Worm (Caenorhabditis elegans): ENCODE data around the gene K08D10.14.
"Not testable (repeated sequence)": the region's sequence is repeated elsewhere in the genome, so short reads cannot be mapped to it uniquely, and the experiment has no call there.

K08D10.14 gene

DNA sequence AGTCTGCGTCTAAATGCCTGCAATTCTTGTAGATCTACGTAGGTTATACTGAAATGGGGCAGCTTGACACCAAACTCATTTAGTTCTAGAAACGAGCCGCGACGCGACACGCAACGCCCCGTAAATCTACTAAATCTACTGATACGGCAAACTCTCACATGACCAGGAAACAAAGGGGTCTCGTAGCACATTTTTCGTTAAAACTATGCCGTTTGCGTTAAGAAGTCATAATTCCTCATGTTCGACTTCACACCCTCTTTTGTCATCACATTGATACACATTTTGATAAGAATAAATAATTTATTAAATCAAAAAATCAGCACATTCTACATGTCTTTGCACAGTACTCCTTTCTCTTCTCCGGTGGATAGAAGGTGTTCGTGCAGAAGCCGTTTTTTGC, 33.7 kb upstream of the K08D10.14 start:
- no peak for TF ChIP-seq lin-13 (GFP tag; optimal IDR thresholded peaks at IDR 0.05)
- no peak for TF ChIP-seq Y55F3AM.14 (GFP tag; optimal IDR thresholded peaks at IDR 0.05)
- TF ChIP-seq alr-1 (tag; optimal IDR thresholded peaks at IDR 0.05), result no peak
- TF ChIP-seq unc-62 (GFP tag; optimal IDR thresholded peaks at IDR 0.05), result no peak
- TF ChIP-seq elt-1 (tag; optimal IDR thresholded peaks at IDR 0.05), result no peak
- no peak for TF ChIP-seq sma-9 (GFP tag; optimal IDR thresholded peaks at IDR 0.05)
- no peak for TF ChIP-seq sma-9 (tag; optimal IDR thresholded peaks at IDR 0.05)

DNA sequence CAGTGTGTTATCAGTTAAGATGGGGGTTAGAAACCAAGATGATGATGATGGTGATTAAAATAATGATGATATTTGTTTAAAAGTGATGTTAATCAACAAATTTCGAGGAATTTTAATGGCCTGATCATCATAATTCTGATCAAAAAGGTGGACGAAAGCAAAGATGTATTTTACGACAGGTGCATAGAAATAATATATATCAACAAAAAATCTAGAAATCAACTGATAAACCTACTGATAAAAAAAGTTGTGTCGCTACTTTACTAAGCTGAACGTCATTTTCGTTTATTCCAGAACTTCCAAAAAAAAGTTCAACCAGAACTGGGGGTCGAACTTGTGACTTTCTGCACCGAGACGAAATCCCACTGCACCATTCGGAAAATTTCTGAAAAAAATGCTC, 31.7 kb upstream of the K08D10.14 start, which contains the start of gene mul-1:
TSS of gene mul-1 (minus strand) at position 84 of the 400 bp plus-strand sequence.
- no peak for TF ChIP-seq gmeb-1 (tag; optimal IDR thresholded peaks at IDR 0.05)
- no peak for TF ChIP-seq skn-1 (tag; optimal IDR thresholded peaks at IDR 0.05)
- TF ChIP-seq F13H6.1 (tag; optimal IDR thresholded peaks at IDR 0.05), result no peak
- no peak for TF ChIP-seq mab-5 (tag; optimal IDR thresholded peaks at IDR 0.05)
- no peak for TF ChIP-seq blmp-1 (tag; optimal IDR thresholded peaks at IDR 0.05; ENCODE audit: insufficient read depth)
- no peak for TF ChIP-seq lin-13 (GFP tag; optimal IDR thresholded peaks at IDR 0.05)

DNA sequence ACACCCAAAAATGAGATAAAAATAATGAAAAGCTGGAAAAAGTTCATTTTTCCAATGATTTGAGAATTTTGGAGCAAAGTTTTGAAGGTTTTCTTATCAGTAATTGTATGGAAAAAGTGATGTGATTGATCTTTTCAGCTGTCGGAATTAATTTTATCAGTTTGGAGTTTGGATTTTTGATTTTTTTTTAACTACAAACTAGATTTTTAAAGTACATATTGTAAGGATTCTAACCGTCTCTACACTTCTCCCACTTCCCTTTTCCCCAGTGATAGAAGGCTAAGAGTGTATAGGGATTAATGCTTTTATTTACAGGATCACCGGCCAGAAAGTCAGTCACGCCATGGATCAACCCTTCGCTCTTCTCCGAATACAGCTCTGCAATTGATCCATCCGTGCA, 29.1 kb upstream of the K08D10.14 start, which contains the start of gene F49F1.7:
TSS of gene F49F1.7 (minus strand) at position 101 of the 400 bp plus-strand sequence.
- TF ChIP-seq nhr-23, R02D3.7, nhr-10 (tag; optimal IDR thresholded peaks at IDR 0.05): not testable (repeated sequence)

DNA sequence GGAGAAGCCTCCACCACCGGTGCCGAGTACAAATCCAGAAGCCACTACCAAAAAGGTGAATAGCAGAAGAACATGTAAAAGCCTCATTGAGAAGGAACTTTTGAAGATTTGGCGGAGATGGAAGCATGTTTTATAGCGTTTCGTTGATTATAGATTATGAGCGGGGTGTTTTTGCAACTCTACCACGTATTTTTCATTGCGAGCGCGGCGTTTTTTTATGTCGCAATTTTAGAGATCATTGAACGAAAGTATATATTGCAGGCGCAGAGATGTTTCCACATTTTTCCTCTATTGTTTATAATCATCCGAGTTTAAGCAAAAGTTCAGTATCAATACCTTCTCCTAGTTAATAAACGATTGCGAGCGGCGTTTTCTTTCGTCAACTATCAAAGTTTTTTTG, 19.0 kb upstream of the K08D10.14 start, which contains the start of gene F49F1.17:
TSS of gene F49F1.17 (minus strand) at position 101 of the 400 bp plus-strand sequence.
- TF ChIP-seq nhr-25 (tag; optimal IDR thresholded peaks at IDR 0.05) (no peak), C34F6.9 (tag; optimal IDR thresholded peaks at IDR 0.05) (no peak), lin-13 (GFP tag; optimal IDR thresholded peaks at IDR 0.05) (no peak), gmeb-1 (tag; optimal IDR thresholded peaks at IDR 0.05) (no peak), unc-55 (GFP tag; optimal IDR thresholded peaks at IDR 0.05) (no peak), sma-3 (GFP tag; optimal IDR thresholded peaks at IDR 0.05) (no peak), sem-4 (tag; optimal IDR thresholded peaks at IDR 0.05) (no peak)

DNA sequence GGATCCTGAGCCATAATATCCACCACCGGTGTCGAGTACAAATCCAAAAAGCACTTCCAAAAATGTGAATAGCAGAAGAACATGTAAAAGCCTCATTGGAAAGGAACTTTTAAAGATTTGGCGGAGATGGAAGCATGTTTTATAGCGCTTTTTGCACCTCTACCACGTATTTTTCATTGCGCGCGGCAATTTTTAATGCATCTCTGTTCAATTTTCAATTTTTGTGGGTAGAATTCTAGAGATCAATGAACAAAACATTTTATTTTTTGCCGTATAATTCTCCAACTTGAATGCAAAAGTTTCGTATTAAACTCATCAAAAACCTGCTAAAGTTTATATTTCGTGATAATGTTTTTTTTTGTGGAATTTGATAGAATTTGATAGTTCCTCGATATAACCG, 17.3 kb upstream of the K08D10.14 start, which contains the start of gene F49F1.9:
TSS of gene F49F1.9 (minus strand) at position 101 of the 400 bp plus-strand sequence.
- TF ChIP-seq lin-13 (GFP tag; optimal IDR thresholded peaks at IDR 0.05) (no peak), elt-3 (tag; optimal IDR thresholded peaks at IDR 0.05) (no peak), egl-27 (tag; optimal IDR thresholded peaks at IDR 0.05) (no peak), sma-3 (GFP tag; optimal IDR thresholded peaks at IDR 0.05) (no peak), nhr-237 (tag; optimal IDR thresholded peaks at IDR 0.05) (no peak), nhr-11 (tag; optimal IDR thresholded peaks at IDR 0.05) (no peak), unc-55 (GFP tag; optimal IDR thresholded peaks at IDR 0.05) (no peak), crh-2 (tag; optimal IDR thresholded peaks at IDR 0.05) (no peak), nhr-129 (tag; optimal IDR thresholded peaks at IDR 0.05) (no peak), nhr-12 (tag; optimal IDR thresholded peaks at IDR 0.05) (no peak), sma-9 (GFP tag; optimal IDR thresholded peaks at IDR 0.05) (no peak), sma-9 (tag; optimal IDR thresholded peaks at IDR 0.05) (no peak), nhr-77 (tag; optimal IDR thresholded peaks at IDR 0.05) (no peak), ZK546.5 (tag; optimal IDR thresholded peaks at IDR 0.05) (no peak), mdl-1 (tag; optimal IDR thresholded peaks at IDR 0.05) (no peak), R02D3.7 (tag; optimal IDR thresholded peaks at IDR 0.05) (no peak), alr-1 (tag; optimal IDR thresholded peaks at IDR 0.05) (no peak), snpc-4 (tag; optimal IDR thresholded peaks at IDR 0.05) (no peak), nhr-21 (tag; optimal IDR thresholded peaks at IDR 0.05) (no peak)

DNA sequence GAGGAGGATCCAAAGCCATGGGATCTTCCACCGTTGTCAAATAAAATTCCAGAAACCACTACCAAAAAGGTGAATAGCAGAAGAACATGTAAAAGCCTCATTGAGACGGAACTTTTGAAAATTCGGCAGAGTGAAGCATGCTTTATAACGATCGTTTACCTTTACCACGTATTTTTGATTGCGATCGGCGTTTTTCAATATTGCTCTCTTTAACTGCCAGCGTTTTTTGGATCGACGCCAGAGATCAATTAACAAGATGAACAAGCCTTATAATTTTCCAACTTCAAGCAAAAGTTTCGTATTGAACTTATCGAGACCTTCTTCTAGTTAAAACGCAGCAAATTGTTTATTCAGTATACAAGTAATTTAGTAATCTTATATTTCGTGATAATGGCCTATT, 15.7 kb upstream of the K08D10.14 start, which contains the start of gene F49F1.10:
TSS of gene F49F1.10 (minus strand) at position 101 of the 400 bp plus-strand sequence.
- TF ChIP-seq egl-27 (tag; optimal IDR thresholded peaks at IDR 0.05), result no peak
- TF ChIP-seq nhr-12 (tag; optimal IDR thresholded peaks at IDR 0.05), result no peak
- no peak for TF ChIP-seq nhr-237 (tag; optimal IDR thresholded peaks at IDR 0.05)
- no peak for TF ChIP-seq ztf-11 (tag; optimal IDR thresholded peaks at IDR 0.05)
- no peak for TF ChIP-seq nhr-23 (tag; optimal IDR thresholded peaks at IDR 0.05)
- TF ChIP-seq aly-2 (tag; optimal IDR thresholded peaks at IDR 0.05), result no peak
- TF ChIP-seq fos-1 (tag; optimal IDR thresholded peaks at IDR 0.05), result no peak
- TF ChIP-seq sem-4 (tag; optimal IDR thresholded peaks at IDR 0.05), result no peak
- no peak for TF ChIP-seq unc-39 (tag; optimal IDR thresholded peaks at IDR 0.05)
- TF ChIP-seq unc-62 (GFP tag; optimal IDR thresholded peaks at IDR 0.05), result no peak
- no peak for TF ChIP-seq nhr-10 (tag; optimal IDR thresholded peaks at IDR 0.05)
- TF ChIP-seq ceh-82 (tag; optimal IDR thresholded peaks at IDR 0.05), result no peak
- TF ChIP-seq nhr-21 (tag; optimal IDR thresholded peaks at IDR 0.05), result no peak
- no peak for TF ChIP-seq ztf-1 (GFP tag; conservative IDR thresholded peaks at IDR 0.05)
- TF ChIP-seq mbf-1 (tag; optimal IDR thresholded peaks at IDR 0.05), result no peak
- no peak for TF ChIP-seq snpc-4 (tag; optimal IDR thresholded peaks at IDR 0.05)
- no peak for TF ChIP-seq elt-1 (tag; optimal IDR thresholded peaks at IDR 0.05)
- TF ChIP-seq lin-13 (GFP tag; optimal IDR thresholded peaks at IDR 0.05), result no peak
- TF ChIP-seq Y55F3AM.14 (GFP tag; optimal IDR thresholded peaks at IDR 0.05), result no peak
- TF ChIP-seq C34F6.9 (tag; optimal IDR thresholded peaks at IDR 0.05), result no peak
